Fruit fly (Drosophila melanogaster): ENCODE data around the gene aus.

aus gene

DNA sequence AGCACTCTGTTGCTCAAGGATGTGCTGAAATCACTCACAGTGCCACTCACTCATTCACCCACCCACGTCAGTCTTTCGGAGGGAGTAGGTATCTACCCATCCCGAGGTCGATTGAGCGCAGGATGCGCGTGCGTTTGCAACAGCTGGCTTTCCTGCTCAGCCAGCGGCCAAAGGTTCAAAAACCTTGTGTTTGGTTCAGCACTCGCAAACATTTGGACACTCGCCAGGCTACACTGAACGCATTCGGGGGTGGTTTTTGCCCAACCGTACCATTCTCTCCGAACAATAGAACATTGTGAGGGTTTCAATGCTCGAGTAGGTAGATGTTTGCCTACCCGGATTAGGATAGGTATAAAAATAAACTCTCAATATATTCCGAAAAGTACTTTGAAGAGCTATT is 54.4 kb downstream of the aus start (continued):
- TF ChIP-seq vvl (GFP tag; IDR thresholded peaks at IDR 0.05) (peak; percentile 52; the same call in 1 of the 2 replicates), cg (GFP tag; optimal IDR thresholded peaks at IDR 0.05) (no peak), B-H1 (GFP tag; IDR thresholded peaks at IDR 0.05) (no peak), cad (GFP tag; optimal IDR thresholded peaks at IDR 0.05) (no peak), CG7271 (tag; optimal IDR thresholded peaks at IDR 0.05) (no peak), Rfx (GFP tag; IDR thresholded peaks at IDR 0.05) (0 out of 2 replicates have a peak, but pooled peaks have one; percentile 32), GATAe (GFP tag; conservative IDR thresholded peaks at IDR 0.05) (no peak), emc (GFP tag; optimal IDR thresholded peaks at IDR 0.05) (no peak), hkb (optimal IDR thresholded peaks at IDR 0.05) (no peak), hkb (GFP tag; IDR thresholded peaks at IDR 0.05) (no peak), CG6854 (GFP tag; optimal IDR thresholded peaks at IDR 0.05) (peak; percentile 22), CG17328 (GFP tag; IDR thresholded peaks at IDR 0.05) (no peak), chn (GFP tag; optimal IDR thresholded peaks at IDR 0.05) (no peak), CG17912 (GFP tag; optimal IDR thresholded peaks at IDR 0.05) (no peak), Hr3 (GFP tag; optimal IDR thresholded peaks at IDR 0.05) (no peak), shn (GFP tag; optimal IDR thresholded peaks at IDR 0.05) (no peak), CG8290 (GFP tag; optimal IDR thresholded peaks at IDR 0.05) (no peak), CG8290 (tag; optimal IDR thresholded peaks at IDR 0.05) (peak in 1 of 2 experiments; percentile 49), dysf (GFP tag; IDR thresholded peaks at IDR 0.05) (no peak), az2 (GFP tag; optimal IDR thresholded peaks at IDR 0.05) (no peak), CG4282 (GFP tag; optimal IDR thresholded peaks at IDR 0.05) (no peak), Mad (GFP tag; optimal IDR thresholded peaks at IDR 0.05) (no peak), CG15479 (GFP tag; optimal IDR thresholded peaks at IDR 0.05) (peak; percentile 76), Hsf (GFP tag; optimal IDR thresholded peaks at IDR 0.05) (peak; percentile 7), ttk (GFP tag; IDR thresholded peaks at IDR 0.05) (no peak), CG12744 (GFP tag; optimal IDR thresholded peaks at IDR 0.05) (no peak), CTCF (GFP tag; optimal IDR thresholded peaks at IDR 0.05) (no peak), wor (GFP tag; IDR thresholded peaks at IDR 0.05) (no peak), CG4820 (GFP tag; optimal IDR thresholded peaks at IDR 0.05) (no peak), zfh2 (GFP tag; optimal IDR thresholded peaks at IDR 0.05) (no peak), CG7745 (tag; optimal IDR thresholded peaks at IDR 0.05) (no peak), CG11456 (GFP tag; IDR thresholded peaks at IDR 0.05) (no peak), CG11093 (GFP tag; IDR thresholded peaks at IDR 0.05) (no peak), Ets97D (GFP tag; optimal IDR thresholded peaks at IDR 0.05) (no peak), CG32767 (GFP tag; IDR thresholded peaks at IDR 0.05) (0 out of 2 replicates have a peak, but pooled peaks have one; percentile 21), dati (GFP tag; IDR thresholded peaks at IDR 0.05) (no peak), mld (GFP tag; IDR thresholded peaks at IDR 0.05; ENCODE audit: partially characterized antibody) (no peak), cato (GFP tag; optimal IDR thresholded peaks at IDR 0.05; ENCODE audit: borderline replicate concordance) (no peak), E2f1 (GFP tag; IDR thresholded peaks at IDR 0.05) (no peak), CG17829 (tag; optimal IDR thresholded peaks at IDR 0.05) (no peak), Lpt (GFP tag; optimal IDR thresholded peaks at IDR 0.05) (no peak), bbx (GFP tag; IDR thresholded peaks at IDR 0.05; ENCODE audit: partially characterized antibody) (peak; percentile 26; the same call in 1 of the 2 replicates), cwo (GFP tag; optimal IDR thresholded peaks at IDR 0.05) (no peak), scrt (GFP tag; optimal IDR thresholded peaks at IDR 0.05) (peak; percentile 50), HmgZ (tag; optimal IDR thresholded peaks at IDR 0.05) (no peak), run (tag; optimal IDR thresholded peaks at IDR 0.05) (no peak), CG2889 (GFP tag; IDR thresholded peaks at IDR 0.05) (no peak), aop (GFP tag; IDR thresholded peaks at IDR 0.05) (no peak), CG3163 (GFP tag; optimal IDR thresholded peaks at IDR 0.05) (no peak), lov (optimal IDR thresholded peaks at IDR 0.05) (no peak), lov (GFP tag; IDR thresholded peaks at IDR 0.05) (no peak), Stat92E (GFP tag; optimal IDR thresholded peaks at IDR 0.05) (no peak), dan (GFP tag; IDR thresholded peaks at IDR 0.05) (no peak), Dref (GFP tag; IDR thresholded peaks at IDR 0.05) (no peak)

Data from whole organism, embryonic.